Worm (Caenorhabditis elegans) whole organism, L2 larva: Measurements from ENCODE around the gene C06E7.2.

Source experiments
- Y55F3AM.14 ChIP-seq: fragments of 200-800 bp; sonication (Bioruptor generic); optimal IDR thresholded peaks from 2 replicates; lab custom pipeline; 2018; ENCODE audit warnings: mild to moderate bottlenecking, missing genetic modification characterization, missing compliant biosample characterization
- ZK546.5 ChIP-seq: sonication (generic microtip); optimal IDR thresholded peaks from 2 replicates; lab custom pipeline; 2017; ENCODE audit warnings: missing biosample characterization, missing genetic modification characterization
- alr-1 ChIP-seq: fragments of 150-350 bp; optimal IDR thresholded peaks from 2 replicates; lab custom pipeline; 2014; ENCODE audit warnings: missing biosample characterization, missing genetic modification characterization
- ama-1 ChIP-seq: fragments of 150-350 bp; optimal IDR thresholded peaks from 2 replicates; lab custom pipeline; 2018; ENCODE audit warnings: inconsistent platforms
- blmp-1 ChIP-seq: sonication (generic microtip); optimal IDR thresholded peaks from 2 replicates; lab custom pipeline; 2017; ENCODE audit warnings: missing genetic modification characterization, mild to moderate bottlenecking, missing compliant biosample characterization, antibody characterized with exemption, moderate library complexity; ENCODE audit not compliant: insufficient read depth
- ceh-16 ChIP-seq: fragments of 150-350 bp; optimal IDR thresholded peaks from 2 replicates; lab custom pipeline; 2014; ENCODE audit warnings: missing biosample characterization, missing genetic modification characterization
- ceh-82 ChIP-seq: fragments of 150-350 bp; optimal IDR thresholded peaks from 2 replicates; lab custom pipeline; 2014; ENCODE audit warnings: missing biosample characterization, missing genetic modification characterization
- crh-2 ChIP-seq: sonication (generic microtip); optimal IDR thresholded peaks from 2 replicates; lab custom pipeline; 2017; ENCODE audit warnings: missing biosample characterization, missing genetic modification characterization
- elt-1 ChIP-seq: fragments of 150-350 bp; optimal IDR thresholded peaks from 2 replicates; lab custom pipeline; 2014; ENCODE audit warnings: missing biosample characterization, missing genetic modification characterization
- elt-3 ChIP-seq: sonication (generic microtip); optimal IDR thresholded peaks from 2 replicates; lab custom pipeline; 2017; ENCODE audit warnings: missing biosample characterization, missing genetic modification characterization
- fos-1 ChIP-seq: fragments of 150-350 bp; optimal IDR thresholded peaks from 2 replicates; lab custom pipeline; 2014; ENCODE audit warnings: missing biosample characterization, missing genetic modification characterization
- gmeb-1 ChIP-seq: fragments of 150-350 bp; optimal IDR thresholded peaks from 2 replicates; lab custom pipeline; 2014; ENCODE audit warnings: missing biosample characterization, missing genetic modification characterization
- lin-11 ChIP-seq: fragments of 150-350 bp; sonication (generic microtip); optimal IDR thresholded peaks from 2 replicates; lab custom pipeline; 2014; ENCODE audit warnings: missing biosample characterization, missing genetic modification characterization, inconsistent platforms, mixed read lengths
- lin-13 ChIP-seq: fragments of 150-350 bp; optimal IDR thresholded peaks from 2 replicates; lab custom pipeline; 2014; ENCODE audit warnings: missing biosample characterization, missing genetic modification reagents, missing genetic modification characterization
- lin-39 ChIP-seq: fragments of 150-350 bp; optimal IDR thresholded peaks from 2 replicates; lab custom pipeline; 2014; ENCODE audit warnings: missing biosample characterization, missing genetic modification reagents, missing genetic modification characterization
- mab-5 ChIP-seq: fragments of 150-350 bp; optimal IDR thresholded peaks from 2 replicates; lab custom pipeline; 2014; ENCODE audit warnings: missing biosample characterization, missing genetic modification characterization
- mbf-1 ChIP-seq: sonication (generic microtip); optimal IDR thresholded peaks from 2 replicates; lab custom pipeline; 2017; ENCODE audit warnings: missing biosample characterization, missing genetic modification characterization
- mdl-1 ChIP-seq, 2 experiments: fragments of 150-350 bp in 1 of 2; sonication (generic microtip) in 1 of 2; optimal IDR thresholded peaks; 2 replicates each; lab custom pipeline; 2017; ENCODE audit warnings: missing biosample characterization in 2 of 2, missing genetic modification characterization in 2 of 2
- nhr-10 ChIP-seq: sonication (generic microtip); optimal IDR thresholded peaks from 2 replicates; lab custom pipeline; 2017; ENCODE audit warnings: missing biosample characterization, missing genetic modification characterization
- nhr-11 ChIP-seq: fragments of 150-350 bp; optimal IDR thresholded peaks from 2 replicates; lab custom pipeline; 2014; ENCODE audit warnings: missing biosample characterization, missing genetic modification characterization
- nhr-129 ChIP-seq: fragments of 150-350 bp; optimal IDR thresholded peaks from 2 replicates; lab custom pipeline; 2014; ENCODE audit warnings: missing biosample characterization, missing genetic modification characterization
- nhr-21 ChIP-seq: fragments of 150-350 bp; optimal IDR thresholded peaks from 2 replicates; lab custom pipeline; 2014; ENCODE audit warnings: missing biosample characterization, missing genetic modification characterization
- nhr-23 ChIP-seq: fragments of 150-350 bp; optimal IDR thresholded peaks from 2 replicates; lab custom pipeline; 2014; ENCODE audit warnings: missing biosample characterization, missing genetic modification reagents, missing genetic modification characterization
- nhr-237 ChIP-seq: fragments of 150-350 bp; optimal IDR thresholded peaks from 2 replicates; lab custom pipeline; 2014; ENCODE audit warnings: missing biosample characterization, missing genetic modification characterization
- nhr-25 ChIP-seq: fragments of 150-350 bp; sonication (generic microtip); optimal IDR thresholded peaks from 3 replicates; lab custom pipeline; 2014; ENCODE audit warnings: missing biosample characterization, missing genetic modification characterization
- nhr-6 ChIP-seq: fragments of 150-350 bp; optimal IDR thresholded peaks from 2 replicates; lab custom pipeline; 2014; ENCODE audit warnings: missing biosample characterization, missing genetic modification characterization
- sem-4 ChIP-seq: fragments of 150-350 bp; optimal IDR thresholded peaks from 2 replicates; lab custom pipeline; 2014; ENCODE audit warnings: missing biosample characterization, missing genetic modification reagents, missing genetic modification characterization
- sma-9 ChIP-seq, 2 experiments: fragments of 150-350 bp in 1 of 2; sonication (generic microtip) in 1 of 2; optimal IDR thresholded peaks; 2 replicates each; lab custom pipeline; 2014 to 2016; ENCODE audit warnings: missing genetic modification characterization in 2 of 2, mild to moderate bottlenecking in 1 of 2, missing biosample characterization in 1 of 2, missing compliant biosample characterization in 1 of 2, missing genetic modification reagents in 1 of 2, moderate library complexity in 1 of 2
- snpc-4 ChIP-seq: fragments of 150-350 bp; optimal IDR thresholded peaks from 2 replicates; lab custom pipeline; 2014; ENCODE audit warnings: missing biosample characterization, missing genetic modification characterization
- unc-55 ChIP-seq: fragments of 150-350 bp; sonication (generic microtip); optimal IDR thresholded peaks from 3 replicates; lab custom pipeline; 2014; ENCODE audit warnings: missing biosample characterization, missing genetic modification reagents, missing genetic modification characterization
- unc-62 ChIP-seq: fragments of 150-350 bp; optimal IDR thresholded peaks from 2 replicates; lab custom pipeline; 2014; ENCODE audit warnings: missing biosample characterization, missing genetic modification reagents, missing genetic modification characterization
- ztf-1 ChIP-seq: fragments of 200-800 bp; sonication (Bioruptor generic); conservative IDR thresholded peaks from 2 replicates; pipeline ENCODE4 v1.3.6; 2022; ENCODE audit warnings: missing genetic modification characterization, missing compliant biosample characterization
- ztf-11 ChIP-seq: sonication (generic microtip); optimal IDR thresholded peaks from 2 replicates; lab custom pipeline; 2017; ENCODE audit warnings: missing biosample characterization, missing genetic modification characterization
- ztf-4 ChIP-seq: fragments of 150-350 bp; optimal IDR thresholded peaks from 2 replicates; lab custom pipeline; 2014; ENCODE audit warnings: missing biosample characterization, missing genetic modification characterization

C06E7.2 gene

DNA sequence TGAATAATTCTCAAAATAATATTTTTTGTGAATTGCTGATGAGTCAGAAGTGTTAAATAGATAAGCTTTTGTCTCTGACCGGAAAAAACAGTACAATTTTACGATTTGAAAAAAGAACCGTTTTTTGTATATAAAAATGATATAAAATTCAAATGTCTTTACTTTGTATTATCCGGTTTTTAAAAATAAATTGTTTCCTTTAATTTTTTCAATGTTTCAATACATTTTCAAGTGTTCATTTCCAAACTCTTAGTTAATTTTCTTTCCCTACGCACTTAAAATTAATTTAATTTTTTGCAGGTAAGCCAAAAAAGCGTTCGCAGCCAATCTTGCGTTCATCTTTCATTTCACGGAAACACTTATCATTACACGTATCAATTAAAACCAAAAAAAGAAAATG is 14.8 kb upstream of the C06E7.2 start, which contains the start of gene egal-1:
Gene egal-1, plus strand, starts transcription at position 301 of the 400 bp plus-strand sequence.
- TF ChIP-seq fos-1 (tag; lab: Kevin White, UChicago), result no peak
- TF ChIP-seq lin-39, result no peak
- no peak for TF ChIP-seq nhr-21 (tag; lab: Kevin White, UChicago)
- TF ChIP-seq nhr-11, result no peak
- TF ChIP-seq unc-62 (GFP tag; lab: Kevin White, UChicago), result no peak
- TF ChIP-seq mab-5 (tag; lab: Kevin White, UChicago), result no peak
- no peak for TF ChIP-seq elt-1
- TF ChIP-seq Y55F3AM.14 (GFP tag; lab: Kevin White, UChicago), result no peak
- no peak for TF ChIP-seq nhr-10 (tag; lab: Kevin White, UChicago)

DNA sequence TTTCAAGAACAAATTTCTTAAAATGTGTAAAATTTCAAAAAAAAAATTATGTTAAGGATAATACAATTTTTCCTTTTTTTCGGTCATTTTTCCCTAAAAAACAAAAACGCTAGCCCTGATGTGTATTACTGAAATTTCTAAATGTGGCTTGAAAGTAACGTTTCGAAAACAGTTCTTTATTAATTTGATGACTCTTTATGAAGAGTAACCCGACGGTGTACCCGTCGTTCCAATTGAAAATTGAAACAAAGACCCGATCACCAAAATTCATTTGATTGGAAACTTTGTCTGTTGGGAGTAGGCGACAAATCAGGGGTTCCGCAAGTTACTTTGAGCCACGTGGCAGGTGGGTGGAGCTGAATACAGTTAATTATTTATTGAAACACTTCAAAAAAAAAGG is 6.5 kb upstream of the C06E7.2 start:
- TF ChIP-seq gmeb-1 (tag; lab: Kevin White, UChicago), result no peak
- no peak for TF ChIP-seq nhr-6 (tag; lab: Kevin White, UChicago)
- no peak for TF ChIP-seq nhr-237
- no peak for TF ChIP-seq lin-39
- no peak for TF ChIP-seq fos-1 (tag; lab: Kevin White, UChicago)
- no peak for TF ChIP-seq mbf-1 (tag; lab: Kevin White, UChicago)
- TF ChIP-seq mdl-1 (tag; optimal IDR thresholded peaks at IDR 0.05; lab: Kevin White, UChicago), result no peak
- TF ChIP-seq ztf-1 (GFP tag; lab: Robert Waterston, UW), result no peak
- no peak for TF ChIP-seq nhr-11
- TF ChIP-seq sma-9 (GFP tag; optimal IDR thresholded peaks at IDR 0.05; lab: Kevin White, UChicago), result no peak
- no peak for TF ChIP-seq sma-9 (tag; optimal IDR thresholded peaks at IDR 0.05; lab: Kevin White, UChicago)
- no peak for TF ChIP-seq lin-13 (GFP tag; lab: Kevin White, UChicago)
- no peak for TF ChIP-seq Y55F3AM.14 (GFP tag; lab: Kevin White, UChicago)
- TF ChIP-seq blmp-1 (tag; lab: Kevin White, UChicago), result no peak
- TF ChIP-seq lin-11 (tag; lab: Kevin White, UChicago), result no peak

DNA sequence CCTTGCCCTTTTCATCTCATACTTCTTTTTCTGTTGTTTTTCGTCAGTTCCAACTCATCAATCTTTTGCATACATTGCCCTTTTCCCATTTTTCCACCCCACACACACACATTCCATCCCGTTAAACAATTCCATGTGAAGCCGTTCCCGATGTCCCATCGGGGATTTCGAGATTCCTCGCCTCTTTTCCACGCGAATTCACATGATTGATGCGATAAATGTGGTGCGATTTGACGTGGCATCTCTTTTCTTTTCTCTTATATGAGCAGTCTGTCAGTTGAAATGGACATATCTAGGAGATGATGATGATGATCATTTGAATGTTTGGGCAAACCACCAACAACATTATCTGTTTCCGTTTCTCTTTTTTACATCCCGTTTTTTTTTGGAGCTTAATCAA is 5.1 kb upstream of the C06E7.2 start:
- TF ChIP-seq nhr-23 (no peak), crh-2 (tag; lab: Kevin White, UChicago) (peak; percentile 62), nhr-11 (no peak), ceh-16 (no peak), mab-5 (tag; lab: Kevin White, UChicago) (peak; percentile 71)

DNA sequence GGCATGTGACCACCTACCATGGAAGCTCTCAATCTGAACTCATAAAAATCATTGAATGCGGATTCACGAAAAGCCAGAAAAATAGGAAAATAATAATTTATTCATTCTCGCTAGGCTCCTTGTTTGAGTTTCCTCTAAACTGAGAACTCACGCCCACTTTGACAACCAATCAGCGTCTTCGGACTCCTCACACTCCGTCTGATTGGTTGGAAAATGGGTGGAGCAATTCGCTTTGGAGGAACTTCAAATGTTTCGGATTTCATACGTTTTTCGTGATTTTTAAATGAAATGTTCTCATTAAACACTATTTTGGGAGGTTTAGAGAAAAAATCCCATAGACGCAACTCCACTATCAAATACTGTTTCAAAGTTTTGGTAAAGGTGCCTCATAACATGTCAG is 3.6 kb downstream of the C06E7.2 start:
- no peak for TF ChIP-seq ZK546.5
- TF ChIP-seq alr-1 (tag; lab: Kevin White, UChicago), result no peak
- TF ChIP-seq ama-1 (lab: Kevin White, UChicago), result no peak
- TF ChIP-seq ztf-1 (GFP tag; lab: Robert Waterston, UW), result no peak
- TF ChIP-seq elt-3 (tag; lab: Kevin White, UChicago), result no peak
- no peak for TF ChIP-seq lin-39
- TF ChIP-seq mdl-1 (tag; optimal IDR thresholded peaks at IDR 0.05; lab: Kevin White, UChicago), result no peak
- no peak for TF ChIP-seq nhr-6 (tag; lab: Kevin White, UChicago)
- no peak for TF ChIP-seq elt-1
- TF ChIP-seq ztf-11 (tag; lab: Kevin White, UChicago), result no peak
- TF ChIP-seq blmp-1 (tag; lab: Kevin White, UChicago), result no peak
- no peak for TF ChIP-seq snpc-4 (tag; lab: Kevin White, UChicago)
- no peak for TF ChIP-seq ztf-4 (tag; lab: Kevin White, UChicago)
- TF ChIP-seq ceh-82 (tag; lab: Kevin White, UChicago), result no peak

DNA sequence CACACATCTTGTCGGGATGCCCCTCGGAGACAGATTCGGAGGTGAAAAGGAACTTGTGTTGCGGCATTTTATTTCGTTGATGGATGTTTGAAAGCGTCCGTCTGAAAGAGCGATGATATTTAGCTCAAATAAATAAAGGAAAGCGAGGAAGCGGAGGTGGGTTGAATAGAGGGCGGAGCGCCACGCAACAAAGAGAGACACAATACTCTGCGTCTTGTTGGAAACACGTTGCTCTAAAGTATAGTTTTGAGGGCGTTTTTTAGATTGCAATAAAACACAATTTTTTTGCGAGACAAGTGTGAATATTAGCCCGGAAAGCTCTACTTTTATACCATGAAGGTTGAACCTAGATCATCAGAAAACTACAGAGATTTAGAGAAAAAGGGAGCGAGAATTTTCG is 7.0 kb downstream of the C06E7.2 start, which contains the start of gene sams-4:
Gene sams-4, minus strand, starts transcription at position 101 of the 400 bp plus-strand sequence.
- TF ChIP-seq ceh-16 (no peak), unc-62 (GFP tag; lab: Kevin White, UChicago) (no peak), nhr-129 (tag; lab: Kevin White, UChicago) (no peak), blmp-1 (tag; lab: Kevin White, UChicago) (no peak), nhr-25 (tag; lab: Kevin White, UChicago) (no peak), ZK546.5 (no peak), sem-4 (tag; lab: Kevin White, UChicago) (no peak), unc-55 (no peak), ama-1 (lab: Kevin White, UChicago) (no peak)
